Fruit fly (Drosophila melanogaster): ENCODE measurements around the gene Arr2.

Gene Arr2

dm6 chr3L:8696487-8696954, 47.8 kb upstream of the Arr2 start (continued):
- TF ChIP-seq nom (GFP tag; optimal IDR thresholded peaks at IDR 0.05) = peak; percentile 73
- TF ChIP-seq CG15601 (tag; optimal IDR thresholded peaks at IDR 0.05) = peak; percentile 71
- TF ChIP-seq CG33557 (GFP tag; optimal IDR thresholded peaks at IDR 0.05) = peak; percentile 66
- peak; percentile 27 for TF ChIP-seq Xbp1 (GFP tag; optimal IDR thresholded peaks at IDR 0.05)
- no peak for TF ChIP-seq MESR4 (GFP tag; optimal IDR thresholded peaks at IDR 0.05)
- peak; percentile 55 for TF ChIP-seq CG13894 (tag; optimal IDR thresholded peaks at IDR 0.05)
- TF ChIP-seq CG3995 (GFP tag; optimal IDR thresholded peaks at IDR 0.05) = peak; percentile 22
- TF ChIP-seq fru (optimal IDR thresholded peaks at IDR 0.05) = no peak
- TF ChIP-seq gsb-n (tag; optimal IDR thresholded peaks at IDR 0.05) = peak; percentile 66
- TF ChIP-seq lola (GFP tag; optimal IDR thresholded peaks at IDR 0.05) = peak in 1 of 3 experiments; percentile 40
- peak; percentile 40 for TF ChIP-seq Side (GFP tag; optimal IDR thresholded peaks at IDR 0.05)
- TF ChIP-seq Hmr (GFP tag; optimal IDR thresholded peaks at IDR 0.05) = peak; percentile 84
- TF ChIP-seq sc (optimal IDR thresholded peaks at IDR 0.05) = no peak
- TF ChIP-seq sc (GFP tag; optimal IDR thresholded peaks at IDR 0.05) = peak; percentile 76
- TF ChIP-seq CG10274 (GFP tag; optimal IDR thresholded peaks at IDR 0.05) = no peak
- peak; percentile 21 for TF ChIP-seq CG10979 (tag; optimal IDR thresholded peaks at IDR 0.05)
- no peak for TF ChIP-seq nerfin-2 (GFP tag; IDR thresholded peaks at IDR 0.05; ENCODE audit: partially characterized antibody)
- TF ChIP-seq fd96Cb (tag; optimal IDR thresholded peaks at IDR 0.05) = no peak
- TF ChIP-seq CG17328 (GFP tag; IDR thresholded peaks at IDR 0.05) = no peak
- TF ChIP-seq inv (GFP tag; IDR thresholded peaks at IDR 0.05; ENCODE audit: partially characterized antibody) = no peak
- TF ChIP-seq CG15073 (GFP tag; optimal IDR thresholded peaks at IDR 0.05) = no peak
- peak; percentile 58 for TF ChIP-seq CG17385 (GFP tag; optimal IDR thresholded peaks at IDR 0.05)
- peak; percentile 63 for TF ChIP-seq otp (GFP tag; IDR thresholded peaks at IDR 0.05)
- TF ChIP-seq br (optimal IDR thresholded peaks at IDR 0.05) = no peak
- TF ChIP-seq CG14965 (GFP tag; optimal IDR thresholded peaks at IDR 0.05; ENCODE audit: borderline replicate concordance) = no peak
- peak; percentile 81 for TF ChIP-seq Deaf1 (tag; optimal IDR thresholded peaks at IDR 0.05)
- peak; percentile 19 for TF ChIP-seq Bteb2 (GFP tag; optimal IDR thresholded peaks at IDR 0.05)
- peak; percentile 81 for TF ChIP-seq odd (GFP tag; optimal IDR thresholded peaks at IDR 0.05)
- TF ChIP-seq exex (tag; optimal IDR thresholded peaks at IDR 0.05) = peak; percentile 38
- no peak for TF ChIP-seq mld (GFP tag; IDR thresholded peaks at IDR 0.05; ENCODE audit: partially characterized antibody)
- TF ChIP-seq sens (GFP tag) = peak; percentile 92
- TF ChIP-seq Optix (GFP tag; IDR thresholded peaks at IDR 0.05) = peak; percentile 34; the same call in 1 of the 3 replicates
- no peak for TF ChIP-seq CG14667 (GFP tag; IDR thresholded peaks at IDR 0.05)
- TF ChIP-seq tin (GFP tag; optimal IDR thresholded peaks at IDR 0.05) = peak; percentile 35
- TF ChIP-seq so (GFP tag; IDR thresholded peaks at IDR 0.05) = peak; percentile 74; the same call in 2 of the 3 replicates
- peak; percentile 48; the same call in 1 of the 3 replicates for TF ChIP-seq sr (GFP tag; IDR thresholded peaks at IDR 0.05)
- TF ChIP-seq CG9932 (GFP tag; IDR thresholded peaks at IDR 0.05) = peak; percentile 45; the same call in 1 of the 2 replicates
- TF ChIP-seq ara (GFP tag; IDR thresholded peaks at IDR 0.05) = peak; percentile 44; the same call in 1 of the 2 replicates
- TF ChIP-seq lov (optimal IDR thresholded peaks at IDR 0.05) = no peak
- TF ChIP-seq lov (GFP tag; IDR thresholded peaks at IDR 0.05) = 0 out of 3 replicates have a peak, but pooled peaks have one; percentile 25
- no peak for TF ChIP-seq D (optimal IDR thresholded peaks at IDR 0.05)
- TF ChIP-seq D (GFP tag; optimal IDR thresholded peaks at IDR 0.05) = peak; percentile 59
- 0 out of 2 replicates have a peak, but pooled peaks have one; percentile 25 for TF ChIP-seq CG31224 (GFP tag; IDR thresholded peaks at IDR 0.05)
- no peak for TF ChIP-seq CkIIα-i1 (GFP tag; IDR thresholded peaks at IDR 0.05)
- TF ChIP-seq CG6683 (GFP tag; optimal IDR thresholded peaks at IDR 0.05) = peak; percentile 77
- TF ChIP-seq CG5953 (GFP tag; IDR thresholded peaks at IDR 0.05) = peak; percentile 79
- no peak for TF ChIP-seq CG2199 (GFP tag; IDR thresholded peaks at IDR 0.05)
- 0 out of 2 replicates have a peak, but pooled peaks have one; percentile 24 for TF ChIP-seq Drgx (GFP tag; IDR thresholded peaks at IDR 0.05)
- TF ChIP-seq CG4282 (GFP tag; optimal IDR thresholded peaks at IDR 0.05) = no peak
- TF ChIP-seq org-1 (GFP tag; optimal IDR thresholded peaks at IDR 0.05) = peak; percentile 52
- no peak for TF ChIP-seq jing (GFP tag; optimal IDR thresholded peaks at IDR 0.05)

Measured in whole organism, embryonic.